Worm (Caenorhabditis elegans): Measurements from ENCODE around the gene heh-1.

DNA sequence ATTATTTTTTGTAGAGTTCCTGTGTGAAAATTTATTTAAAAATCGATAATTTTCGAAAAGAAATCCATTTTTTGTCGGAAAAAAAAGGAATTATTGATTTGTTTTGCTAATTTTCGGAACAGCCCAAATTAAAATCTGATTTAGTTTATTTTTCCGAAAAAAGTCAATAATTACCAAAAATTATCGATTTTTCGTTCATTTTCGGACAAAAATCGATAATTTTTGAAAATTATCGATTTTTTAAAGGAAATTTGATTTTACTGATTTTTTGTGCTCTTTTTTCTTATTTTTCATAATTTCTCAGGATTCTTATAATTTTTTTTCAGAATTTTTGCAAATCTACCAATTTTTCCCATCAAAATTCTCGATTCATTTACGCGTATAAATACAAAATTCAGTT lies 42.0 kb upstream of the heh-1 start:
- TF ChIP-seq dmd-4 (tag; optimal IDR thresholded peaks at IDR 0.05; ENCODE audit: borderline replicate concordance) (no peak), nhr-11 (tag; optimal IDR thresholded peaks at IDR 0.05) (no peak), ama-1 (optimal IDR thresholded peaks at IDR 0.05) (no peak), hlh-8 (tag; optimal IDR thresholded peaks at IDR 0.05) (no peak), ref-2 (tag; optimal IDR thresholded peaks at IDR 0.05) (no peak), ceh-30 (tag; optimal IDR thresholded peaks at IDR 0.05) (no peak)

All from whole organism, late embryonic.